Fruit fly (Drosophila melanogaster): ENCODE measurements around the gene CG17147.

Gene CG17147

DNA sequence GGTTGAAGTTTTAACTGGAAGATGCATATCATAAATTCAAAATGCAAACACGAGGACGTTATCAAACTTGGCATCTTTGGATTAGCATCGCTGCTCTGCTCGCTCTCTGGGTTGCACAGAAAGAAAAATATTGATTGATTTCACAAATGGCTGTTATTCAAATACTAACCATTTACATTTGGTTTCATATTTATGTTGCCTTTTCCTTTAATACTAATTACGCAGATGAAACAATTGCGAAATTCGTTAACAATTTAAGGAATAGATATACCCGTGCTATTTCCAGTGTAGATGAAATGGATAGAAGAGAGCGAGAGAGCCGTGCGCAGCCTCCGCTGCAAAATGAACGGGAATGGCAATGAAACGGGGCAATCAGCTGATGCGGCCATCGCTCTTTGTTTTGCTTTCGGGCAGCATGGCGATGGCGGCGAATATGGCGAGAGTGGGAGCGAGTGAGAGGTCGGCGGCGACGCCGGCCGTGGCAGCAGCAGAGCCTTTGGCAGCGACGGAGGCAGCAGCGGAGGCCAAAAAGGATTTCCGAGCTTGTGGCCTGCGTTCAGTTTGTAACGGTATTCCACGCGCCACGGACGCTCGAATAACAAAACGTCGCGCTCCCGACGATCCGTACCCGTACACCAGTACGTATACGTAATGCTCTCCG, 23.9 kb downstream of the CG17147 start, which contains the start of gene rdgC (continued):
- TF ChIP-seq CG7556 (GFP tag; optimal IDR thresholded peaks at IDR 0.05): peak; percentile 95
- TF ChIP-seq p53 (GFP tag; optimal IDR thresholded peaks at IDR 0.05): peak; percentile 89
- peak; percentile 96 for TF ChIP-seq tgo (GFP tag; IDR thresholded peaks at IDR 0.05)
- peak; percentile 97 for TF ChIP-seq CG14441 (GFP tag; IDR thresholded peaks at IDR 0.05)
- TF ChIP-seq bsh (GFP tag; optimal IDR thresholded peaks at IDR 0.05): peak in 1 of 2 experiments; percentile 91
- peak; percentile 25; the same call in 1 of the 2 replicates for TF ChIP-seq CG13287 (GFP tag; IDR thresholded peaks at IDR 0.05; ENCODE audit: partially characterized antibody)
- peak; percentile 95 for TF ChIP-seq CG18476 (GFP tag; optimal IDR thresholded peaks at IDR 0.05)
- TF ChIP-seq fd102C (GFP tag; optimal IDR thresholded peaks at IDR 0.05): peak; percentile 56
- TF ChIP-seq E2f1 (GFP tag; IDR thresholded peaks at IDR 0.05): peak; percentile 97
- TF ChIP-seq CG12236 (GFP tag; optimal IDR thresholded peaks at IDR 0.05): peak; percentile 83
- peak; percentile 90 for TF ChIP-seq CG1602 (GFP tag; optimal IDR thresholded peaks at IDR 0.05)
- TF ChIP-seq salm (tag; optimal IDR thresholded peaks at IDR 0.05): peak; percentile 95
- TF ChIP-seq hb (GFP tag; IDR thresholded peaks at IDR 0.05; ENCODE audit: partially characterized antibody): no peak
- peak; percentile 71 for TF ChIP-seq bigmax (GFP tag; optimal IDR thresholded peaks at IDR 0.05)
- TF ChIP-seq esg (GFP tag; conservative IDR thresholded peaks at IDR 0.05): peak; percentile 91
- peak in 1 of 2 experiments; percentile 96 for TF ChIP-seq Eip74EF (GFP tag; optimal IDR thresholded peaks at IDR 0.05)
- TF ChIP-seq Dp (GFP tag; optimal IDR thresholded peaks at IDR 0.05): no peak
- peak; percentile 96 for TF ChIP-seq BtbVII (GFP tag; optimal IDR thresholded peaks at IDR 0.05)
- peak; percentile 83 for TF ChIP-seq ssp (GFP tag; IDR thresholded peaks at IDR 0.05)
- TF ChIP-seq CG7786 (GFP tag; optimal IDR thresholded peaks at IDR 0.05): peak; percentile 96
- TF ChIP-seq oc (tag; optimal IDR thresholded peaks at IDR 0.05): peak; percentile 95
- TF ChIP-seq ind (GFP tag; optimal IDR thresholded peaks at IDR 0.05): peak; percentile 97
- TF ChIP-seq CG15073 (GFP tag; optimal IDR thresholded peaks at IDR 0.05): peak; percentile 52
- TF ChIP-seq CG2678 (tag; optimal IDR thresholded peaks at IDR 0.05): peak; percentile 97
- peak; percentile 94 for TF ChIP-seq CG4424 (GFP tag; optimal IDR thresholded peaks at IDR 0.05)
- TF ChIP-seq dan (GFP tag; IDR thresholded peaks at IDR 0.05): no peak; the same call in 1 of the 2 replicates
- peak; percentile 92 for TF ChIP-seq CG17385 (GFP tag; optimal IDR thresholded peaks at IDR 0.05)
- TF ChIP-seq H15 (GFP tag; IDR thresholded peaks at IDR 0.05): peak; percentile 95
- TF ChIP-seq Jarid2 (GFP tag; optimal IDR thresholded peaks at IDR 0.05): peak; percentile 66
- TF ChIP-seq so (GFP tag; IDR thresholded peaks at IDR 0.05): peak; percentile 96
- peak; percentile 86 for TF ChIP-seq Bdp1 (GFP tag; optimal IDR thresholded peaks at IDR 0.05)
- peak; percentile 90 for TF ChIP-seq Hr3 (GFP tag; optimal IDR thresholded peaks at IDR 0.05)
- peak; percentile 96 for TF ChIP-seq Aef1 (GFP tag; IDR thresholded peaks at IDR 0.05)
- peak; percentile 90 for TF ChIP-seq shn (GFP tag; optimal IDR thresholded peaks at IDR 0.05)
- TF ChIP-seq sug (tag; optimal IDR thresholded peaks at IDR 0.05): peak; percentile 76
- peak; percentile 99 for TF ChIP-seq Ets65A (GFP tag)
- peak; percentile 82 for TF ChIP-seq CG8281 (tag; optimal IDR thresholded peaks at IDR 0.05)
- peak; percentile 88 for TF ChIP-seq CG2875 (GFP tag; optimal IDR thresholded peaks at IDR 0.05)
- peak; percentile 81 for TF ChIP-seq CG14965 (GFP tag; optimal IDR thresholded peaks at IDR 0.05; ENCODE audit: borderline replicate concordance)
- peak; percentile 96 for TF ChIP-seq NfI (GFP tag; optimal IDR thresholded peaks at IDR 0.05)
- TF ChIP-seq phol (tag; optimal IDR thresholded peaks at IDR 0.05): peak; percentile 94
- peak; percentile 92 for TF ChIP-seq CG16863 (GFP tag; optimal IDR thresholded peaks at IDR 0.05)
- TF ChIP-seq CG8089 (GFP tag; optimal IDR thresholded peaks at IDR 0.05): peak; percentile 94
- TF ChIP-seq maf-S (GFP tag; optimal IDR thresholded peaks at IDR 0.05): peak; percentile 94
- peak; percentile 76 for TF ChIP-seq da (GFP tag; optimal IDR thresholded peaks at IDR 0.05)
- peak; percentile 89 for TF ChIP-seq MBD-R2 (GFP tag; IDR thresholded peaks at IDR 0.05)
- TF ChIP-seq fd64A (GFP tag; optimal IDR thresholded peaks at IDR 0.05): peak; percentile 85
- TF ChIP-seq sr (GFP tag; IDR thresholded peaks at IDR 0.05): peak; percentile 94
- TF ChIP-seq Chrac-16 (GFP tag; optimal IDR thresholded peaks at IDR 0.05): peak; percentile 90

Measured in whole organism, embryonic.